Fruit fly (Drosophila melanogaster) whole organism, embryonic: Measurements from ENCODE around the gene CtBP.

Experiments
- Bgb ChIP-seq: fragments of 200-800 bp; sonication (Bioruptor generic); IDR thresholded peaks from 2 replicates; pipeline ENCODE4 v1.3.6; 2022; ENCODE audit warnings: missing biosample characterization, missing genetic modification characterization; ENCODE audit not compliant: partially characterized antibody
- Bteb2 ChIP-seq: fragments of 200-800 bp; sonication (Bioruptor generic); optimal IDR thresholded peaks from 2 replicates; lab custom pipeline; 2016; ENCODE audit warnings: missing biosample characterization, missing genetic modification characterization
- CG10209 ChIP-seq: fragments of 200-800 bp; sonication (Bioruptor generic); optimal IDR thresholded peaks from 3 replicates; lab custom pipeline; 2017; ENCODE audit warnings: missing biosample characterization, mild to moderate bottlenecking, missing genetic modification characterization, missing genetic modification reagents
- CG11398 ChIP-seq: fragments of 200-800 bp; sonication (Bioruptor generic); optimal IDR thresholded peaks from 2 replicates; lab custom pipeline; 2016; ENCODE audit warnings: missing biosample characterization, missing genetic modification characterization
- CG11696 ChIP-seq: fragments of 200-800 bp; sonication (Bioruptor generic); IDR thresholded peaks from 2 replicates; pipeline ENCODE4 v1.3.6; 2022; ENCODE audit warnings: missing biosample characterization, missing genetic modification characterization
- CG12155 ChIP-seq: fragments of 200-800 bp; sonication (Bioruptor generic); optimal IDR thresholded peaks from 3 replicates; lab custom pipeline; 2016; ENCODE audit warnings: missing biosample characterization, missing genetic modification characterization
- CG12942 ChIP-seq: fragments of 200-800 bp; sonication (Bioruptor generic); optimal IDR thresholded peaks from 3 replicates; lab custom pipeline; 2016; ENCODE audit warnings: missing biosample characterization, missing genetic modification characterization
- CG13296 ChIP-seq: fragments of 200-800 bp; sonication (Bioruptor generic); optimal IDR thresholded peaks from 3 replicates; lab custom pipeline; 2018; ENCODE audit warnings: missing biosample characterization, mild to moderate bottlenecking, missing genetic modification characterization
- CG15514 ChIP-seq: fragments of 200-800 bp; sonication (Bioruptor generic); optimal IDR thresholded peaks from 3 replicates; lab custom pipeline; 2017; ENCODE audit warnings: missing biosample characterization, missing genetic modification characterization, mild to moderate bottlenecking, moderate library complexity, missing genetic modification reagents
- CG17186 ChIP-seq: fragments of 200-800 bp; sonication (Bioruptor generic); optimal IDR thresholded peaks from 3 replicates; lab custom pipeline; 2017; ENCODE audit warnings: missing biosample characterization, missing genetic modification reagents, missing genetic modification characterization
- CG30020 ChIP-seq: fragments of 200-800 bp; optimal IDR thresholded peaks from 2 replicates; lab custom pipeline; 2019; ENCODE audit warnings: missing biosample characterization, mild to moderate bottlenecking, missing genetic modification characterization, moderate library complexity
- CG3065 ChIP-seq: fragments of 200-800 bp; sonication (Bioruptor generic); optimal IDR thresholded peaks from 2 replicates; lab custom pipeline; 2016; ENCODE audit warnings: missing biosample characterization, missing genetic modification characterization
- CG31365 ChIP-seq: fragments of 200-800 bp; sonication (Bioruptor generic); optimal IDR thresholded peaks from 2 replicates; lab custom pipeline; 2018; ENCODE audit warnings: missing biosample characterization, mild to moderate bottlenecking, missing genetic modification characterization
- CG4707 ChIP-seq: fragments of 200-800 bp; sonication (Bioruptor generic); optimal IDR thresholded peaks from 2 replicates; lab custom pipeline; 2018; ENCODE audit warnings: missing biosample characterization, mild to moderate bottlenecking, missing genetic modification characterization, moderate library complexity
- CG6254 ChIP-seq: fragments of 200-800 bp; sonication (Bioruptor generic); optimal IDR thresholded peaks from 3 replicates; lab custom pipeline; 2017; ENCODE audit warnings: mild to moderate bottlenecking, missing biosample characterization, missing genetic modification reagents, missing genetic modification characterization
- CG7928 ChIP-seq: fragments of 200-800 bp; sonication (Bioruptor generic); optimal IDR thresholded peaks from 2 replicates; lab custom pipeline; 2017; ENCODE audit warnings: missing biosample characterization, mild to moderate bottlenecking, missing genetic modification characterization
- CG8281 ChIP-seq: fragments of 200-800 bp; sonication (Bioruptor generic); optimal IDR thresholded peaks from 2 replicates; lab custom pipeline; 2018; ENCODE audit warnings: missing biosample characterization, mild to moderate bottlenecking, missing genetic modification characterization, moderate library complexity
- CG8388 ChIP-seq: fragments of 200-800 bp; sonication (Bioruptor generic); optimal IDR thresholded peaks from 2 replicates; lab custom pipeline; 2019; ENCODE audit warnings: missing biosample characterization, mild to moderate bottlenecking, missing genetic modification characterization, moderate library complexity
- CG9817 ChIP-seq: fragments of 200-800 bp; sonication (Bioruptor generic); optimal IDR thresholded peaks from 2 replicates; lab custom pipeline; 2018; ENCODE audit warnings: missing biosample characterization, mild to moderate bottlenecking, missing genetic modification characterization, moderate library complexity
- H15 ChIP-seq: fragments of 200-800 bp; sonication (Bioruptor generic); IDR thresholded peaks from 3 replicates; pipeline ENCODE4 v1.3.6; 2022; ENCODE audit warnings: missing biosample characterization, missing genetic modification characterization
- HLH54F ChIP-seq: fragments of 200-800 bp; sonication (Bioruptor generic); optimal IDR thresholded peaks from 3 replicates; lab custom pipeline; 2016; ENCODE audit warnings: missing biosample characterization, missing genetic modification characterization
- Hand ChIP-seq: fragments of 200-800 bp; sonication (Bioruptor generic); optimal IDR thresholded peaks from 2 replicates; lab custom pipeline; 2017; ENCODE audit warnings: mild to moderate bottlenecking, missing biosample characterization, missing genetic modification reagents, missing genetic modification characterization
- HmgD ChIP-seq: fragments of 200-800 bp; sonication (Bioruptor generic); optimal IDR thresholded peaks from 3 replicates; lab custom pipeline; 2016; ENCODE audit warnings: missing biosample characterization, missing genetic modification characterization
- Hr51 ChIP-seq, 2 experiments: fragments of 200-800 bp; sonication (Bioruptor generic); optimal IDR thresholded peaks; 2 replicates in 1 of 2; 3 replicates in 1 of 2; lab custom pipeline; 2016 to 2018; ENCODE audit warnings: missing biosample characterization in 2 of 2, missing genetic modification characterization in 2 of 2, mild to moderate bottlenecking in 1 of 2, moderate library complexity in 1 of 2
- MTF-1 ChIP-seq: fragments of 200-800 bp; sonication (Bioruptor generic); optimal IDR thresholded peaks from 2 replicates; lab custom pipeline; 2018; ENCODE audit warnings: missing biosample characterization, mild to moderate bottlenecking, missing genetic modification characterization, borderline replicate concordance
- Xbp1 ChIP-seq: fragments of 200-800 bp; sonication (Bioruptor generic); optimal IDR thresholded peaks from 3 replicates; lab custom pipeline; 2016; ENCODE audit warnings: missing biosample characterization, mild to moderate bottlenecking, missing genetic modification characterization
- ap ChIP-seq: fragments of 200-800 bp; sonication (Bioruptor generic); IDR thresholded peaks from 2 replicates; pipeline ENCODE4 v1.3.6; 2022; ENCODE audit warnings: missing biosample characterization, missing genetic modification characterization
- ash1 ChIP-seq: fragments of 200-800 bp; sonication (Bioruptor generic); optimal IDR thresholded peaks from 2 replicates; lab custom pipeline; 2018; ENCODE audit warnings: missing biosample characterization, mild to moderate bottlenecking, missing genetic modification characterization
- br ChIP-seq: fragments of >200 bp; optimal IDR thresholded peaks from 2 replicates; lab custom pipeline; 2017
- caup ChIP-seq: fragments of 200-800 bp; sonication (Bioruptor generic); optimal IDR thresholded peaks from 3 replicates; lab custom pipeline; 2017; ENCODE audit warnings: missing biosample characterization, mild to moderate bottlenecking, missing genetic modification characterization, moderate library complexity; ENCODE audit not compliant: severe bottlenecking
- dmrt11E ChIP-seq: fragments of 200-800 bp; sonication (Bioruptor generic); optimal IDR thresholded peaks from 3 replicates; lab custom pipeline; 2018; ENCODE audit warnings: missing biosample characterization, mild to moderate bottlenecking, missing genetic modification characterization, moderate library complexity
- dysf ChIP-seq: fragments of 200-800 bp; sonication (Bioruptor generic); IDR thresholded peaks from 3 replicates; pipeline ENCODE4 v1.3.6; 2022; ENCODE audit warnings: missing biosample characterization, missing genetic modification characterization
- gce ChIP-seq: fragments of 200-800 bp; sonication (Bioruptor generic); IDR thresholded peaks from 3 replicates; pipeline ENCODE4 v1.3.6; 2022; ENCODE audit warnings: missing biosample characterization, missing genetic modification characterization
- gsb-n ChIP-seq: fragments of 200-800 bp; sonication (Bioruptor generic); optimal IDR thresholded peaks from 3 replicates; lab custom pipeline; 2018; ENCODE audit warnings: missing biosample characterization, mild to moderate bottlenecking, missing genetic modification characterization
- ind ChIP-seq: fragments of 200-800 bp; sonication (Bioruptor generic); optimal IDR thresholded peaks from 3 replicates; lab custom pipeline; 2016; ENCODE audit warnings: missing biosample characterization, missing genetic modification characterization
- kah ChIP-seq: fragments of 200-800 bp; sonication (Bioruptor generic); optimal IDR thresholded peaks from 2 replicates; lab custom pipeline; 2018; ENCODE audit warnings: missing biosample characterization, mild to moderate bottlenecking, missing genetic modification characterization
- ken ChIP-seq: fragments of 200-800 bp; sonication (Bioruptor generic); IDR thresholded peaks from 3 replicates; pipeline ENCODE4 v1.3.6; 2022; ENCODE audit warnings: missing biosample characterization, missing genetic modification characterization
- mam ChIP-seq: fragments of 200-800 bp; sonication (Bioruptor generic); optimal IDR thresholded peaks from 3 replicates; lab custom pipeline; 2016; ENCODE audit warnings: missing biosample characterization, missing genetic modification characterization
- nerfin-2 ChIP-seq: fragments of 200-800 bp; sonication (Bioruptor generic); IDR thresholded peaks from 2 replicates; pipeline ENCODE4 v1.3.6; 2022; ENCODE audit warnings: missing biosample characterization, missing genetic modification characterization; ENCODE audit not compliant: partially characterized antibody
- pnt ChIP-seq: fragments of 200-800 bp; sonication (Bioruptor generic); optimal IDR thresholded peaks from 3 replicates; lab custom pipeline; 2016; ENCODE audit warnings: missing biosample characterization, missing genetic modification characterization
- sc ChIP-seq, 3 experiments: fragments of >200 bp in 2 of 3; fragments of 200-800 bp in 1 of 3; sonication (Bioruptor generic) in 1 of 3; optimal IDR thresholded peaks; 2 replicates in 2 of 3; 3 replicates in 1 of 3; lab custom pipeline; 2017; ENCODE audit warnings: mild to moderate bottlenecking in 1 of 3, missing biosample characterization in 1 of 3, missing genetic modification characterization in 1 of 3, missing genetic modification reagents in 1 of 3
- schlank ChIP-seq: fragments of 200-800 bp; sonication (Bioruptor generic); optimal IDR thresholded peaks from 2 replicates; lab custom pipeline; 2018; ENCODE audit warnings: missing biosample characterization, mild to moderate bottlenecking, missing genetic modification characterization
- sd ChIP-seq: fragments of 200-800 bp; sonication (Bioruptor generic); optimal IDR thresholded peaks from 3 replicates; lab custom pipeline; 2018; ENCODE audit warnings: missing biosample characterization, mild to moderate bottlenecking, missing genetic modification characterization, moderate library complexity
- sim ChIP-seq: fragments of 200-800 bp; sonication (Bioruptor generic); IDR thresholded peaks from 2 replicates; pipeline ENCODE4 v1.3.6; 2022; ENCODE audit warnings: missing biosample characterization, missing genetic modification characterization
- slbo ChIP-seq: fragments of 200-800 bp; sonication (Bioruptor generic); IDR thresholded peaks from 2 replicates; pipeline ENCODE4 v1.3.6; 2022; ENCODE audit warnings: missing biosample characterization, missing genetic modification characterization
- slp2 ChIP-seq: fragments of 200-800 bp; sonication (Bioruptor generic); optimal IDR thresholded peaks from 2 replicates; lab custom pipeline; 2016; ENCODE audit warnings: missing biosample characterization, missing genetic modification characterization
- so ChIP-seq: fragments of 200-800 bp; sonication (Bioruptor generic); IDR thresholded peaks from 3 replicates; pipeline ENCODE4 v1.3.6; 2022; ENCODE audit warnings: missing biosample characterization, missing genetic modification characterization
- trem ChIP-seq: fragments of 200-800 bp; optimal IDR thresholded peaks from 3 replicates; lab custom pipeline; 2019; ENCODE audit warnings: missing biosample characterization, mild to moderate bottlenecking, missing genetic modification characterization, moderate library complexity
- ttk ChIP-seq: fragments of 200-800 bp; sonication (Bioruptor generic); IDR thresholded peaks from 2 replicates; pipeline ENCODE4 v2.1.2; 2022; ENCODE audit warnings: missing biosample characterization, missing genetic modification characterization

CtBP gene

dm6 chr3R:12985828-12986530, 25.5 kb upstream of the CtBP start, which contains the start of gene CG31342 (continued):
- TF ChIP-seq kah (GFP tag; lab: Kevin White, UChicago) (no peak), mam (no peak), Bteb2 (GFP tag; lab: Kevin White, UChicago) (peak; percentile 37), sim (no peak), gce (GFP tag; lab: Robert Waterston, UW) (no peak), CG3065 (no peak), ind (no peak), slp2 (no peak), Hr51 (GFP tag; optimal IDR thresholded peaks at IDR 0.05; lab: Kevin White, UChicago) (no peak), CG10209 (GFP tag; lab: Kevin White, UChicago) (no peak), ttk (GFP tag; lab: Robert Waterston, UW) (no peak), HmgD (GFP tag; lab: Kevin White, UChicago) (peak; percentile 5), ap (GFP tag; lab: Robert Waterston, UW) (no peak), so (GFP tag; lab: Robert Waterston, UW) (0 out of 3 replicates have a peak, but pooled peaks have one; percentile 17), pnt (GFP tag; lab: Kevin White, UChicago) (no peak), CG8388 (GFP tag; lab: Kevin White, UChicago) (peak; percentile 53), HLH54F (GFP tag; lab: Kevin White, UChicago) (no peak), Hand (no peak), H15 (no peak), ken (GFP tag; lab: Robert Waterston, UW) (no peak), sd (tag; lab: Kevin White, UChicago) (no peak), Bgb (GFP tag; lab: Robert Waterston, UW) (peak; percentile 76), CG12155 (GFP tag; lab: Kevin White, UChicago) (no peak), CG13296 (GFP tag; lab: Kevin White, UChicago) (peak; percentile 48), MTF-1 (GFP tag; lab: Kevin White, UChicago) (no peak), CG15514 (GFP tag; lab: Kevin White, UChicago) (peak; percentile 52), CG9817 (tag; lab: Kevin White, UChicago) (peak; percentile 28), CG30020 (tag; lab: Kevin White, UChicago) (peak; percentile 93), gsb-n (no peak), Xbp1 (GFP tag; lab: Kevin White, UChicago) (peak; percentile 28), dmrt11E (tag; lab: Kevin White, UChicago) (peak; percentile 54), trem (peak; percentile 51), br (lab: Kevin White, UChicago) (no peak), nerfin-2 (GFP tag; lab: Robert Waterston, UW) (peak; percentile 36; the same call in 1 of the 2 replicates), slbo (GFP tag; lab: Robert Waterston, UW) (peak; percentile 41; the same call in 1 of the 2 replicates), CG4707 (no peak), CG7928 (no peak), CG11398 (GFP tag; lab: Kevin White, UChicago) (no peak), CG8281 (tag; lab: Kevin White, UChicago) (no peak), sc (optimal IDR thresholded peaks at IDR 0.05; lab: Kevin White, UChicago) (no peak), sc (GFP tag; optimal IDR thresholded peaks at IDR 0.05; lab: Kevin White, UChicago) (no peak), ash1 (GFP tag; lab: Kevin White, UChicago) (no peak), caup (GFP tag; lab: Kevin White, UChicago) (no peak), CG6254 (GFP tag; lab: Kevin White, UChicago) (no peak), CG17186 (no peak), schlank (tag; lab: Kevin White, UChicago) (no peak), dysf (GFP tag; lab: Robert Waterston, UW) (no peak), CG12942 (no peak), CG11696 (GFP tag; lab: Robert Waterston, UW) (no peak), CG31365 (no peak)
